Worm (Caenorhabditis elegans) whole organism, L4 larva: ENCODE measurements around the gene nhr-159.

Experiments
- F37D6.2 ChIP-seq: sonication (generic microtip); optimal IDR thresholded peaks from 2 replicates; lab custom pipeline; 2016; ENCODE audit warnings: mild to moderate bottlenecking, missing genetic modification characterization, missing compliant biosample characterization
- T26A8.4 ChIP-seq: fragments of 200-800 bp; sonication (Bioruptor generic); IDR thresholded peaks from 2 replicates; pipeline ENCODE4 v1.3.6; 2022; ENCODE audit warnings: missing genetic modification characterization, missing compliant biosample characterization
- Y105C5A.15 ChIP-seq: fragments of 200-800 bp; sonication (Bioruptor generic); IDR thresholded peaks from 2 replicates; pipeline ENCODE4 v1.3.6; 2022; ENCODE audit warnings: missing genetic modification characterization, missing compliant biosample characterization
- ZK546.5 ChIP-seq, 2 experiments: sonication (generic microtip); optimal IDR thresholded peaks; 2 replicates each; lab custom pipeline; 2017; ENCODE audit warnings: missing biosample characterization in 2 of 2, missing genetic modification characterization in 2 of 2
- aha-1 ChIP-seq: fragments of 150-350 bp; peaks from one replicate; lab custom pipeline; 2014; ENCODE audit warnings: missing biosample characterization, missing genetic modification characterization
- aly-2 ChIP-seq: sonication (generic microtip); optimal IDR thresholded peaks from 2 replicates; lab custom pipeline; 2018; ENCODE audit warnings: missing biosample characterization, missing genetic modification characterization
- ama-1 ChIP-seq: fragments of 150-350 bp; optimal IDR thresholded peaks from 2 replicates; lab custom pipeline; 2014; ENCODE audit warnings: inconsistent platforms, mixed read lengths
- ceh-28 ChIP-seq: fragments of 150-350 bp; optimal IDR thresholded peaks from 2 replicates; lab custom pipeline; 2014; ENCODE audit warnings: missing biosample characterization, missing genetic modification reagents, missing genetic modification characterization
- ctbp-1 ChIP-seq: fragments of 200-800 bp; sonication (Bioruptor generic); IDR thresholded peaks from 2 replicates; pipeline ENCODE4 v1.3.6; 2022; ENCODE audit warnings: missing genetic modification reagents, missing genetic modification characterization, missing compliant biosample characterization
- daf-8 ChIP-seq: fragments of 200-800 bp; sonication (Bioruptor generic); IDR thresholded peaks from 2 replicates; pipeline ENCODE4 v1.3.6; 2022; ENCODE audit warnings: missing genetic modification characterization, missing compliant biosample characterization
- dpl-1 ChIP-seq: fragments of 150-350 bp; optimal IDR thresholded peaks from 2 replicates; lab custom pipeline; 2014; ENCODE audit warnings: missing biosample characterization, missing genetic modification reagents, missing genetic modification characterization
- duxl-1 ChIP-seq: sonication (generic microtip); optimal IDR thresholded peaks from 2 replicates; lab custom pipeline; 2016; ENCODE audit warnings: mild to moderate bottlenecking, missing genetic modification characterization, moderate library complexity, missing compliant biosample characterization; ENCODE audit not compliant: poor library complexity
- egl-27 ChIP-seq: sonication (generic microtip); optimal IDR thresholded peaks from 3 replicates; lab custom pipeline; 2017; ENCODE audit warnings: missing biosample characterization, missing genetic modification reagents, missing genetic modification characterization
- hmg-1.1 ChIP-seq: fragments of 200-800 bp; sonication (Bioruptor generic); IDR thresholded peaks from 2 replicates; pipeline ENCODE4 v1.3.6; 2022; ENCODE audit warnings: missing genetic modification reagents, missing genetic modification characterization, missing compliant biosample characterization
- lim-7 ChIP-seq: fragments of 200-800 bp; sonication (Bioruptor generic); IDR thresholded peaks from 2 replicates; pipeline ENCODE4 v1.3.6; 2022; ENCODE audit warnings: missing genetic modification characterization, missing compliant biosample characterization
- lin-15B ChIP-seq: fragments of 150-350 bp; sonication (generic microtip); optimal IDR thresholded peaks from 3 replicates; lab custom pipeline; 2014; ENCODE audit warnings: missing biosample characterization, missing genetic modification characterization
- lsy-2 ChIP-seq, 2 experiments: fragments of 150-350 bp in 1 of 2; sonication (generic microtip) in 1 of 2; optimal IDR thresholded peaks; 2 replicates each; lab custom pipeline; 2014 to 2017; ENCODE audit warnings: missing biosample characterization in 2 of 2, missing genetic modification characterization in 2 of 2
- madf-5 ChIP-seq, 2 experiments: fragments of 200-800 bp; sonication (Bioruptor generic); IDR thresholded peaks; 2 replicates each; pipeline ENCODE4 v1.3.6; 2022; ENCODE audit warnings: missing compliant biosample characterization in 2 of 2, missing genetic modification characterization in 2 of 2
- mdl-1 ChIP-seq, 2 experiments: fragments of 150-350 bp in 1 of 2; sonication (generic microtip) in 1 of 2; optimal IDR thresholded peaks; 2 replicates each; lab custom pipeline; 2014 to 2017; ENCODE audit warnings: missing biosample characterization in 2 of 2, missing genetic modification characterization in 2 of 2
- mep-1 ChIP-seq: fragments of 150-350 bp; sonication (generic microtip); optimal IDR thresholded peaks from 3 replicates; lab custom pipeline; 2014; ENCODE audit warnings: missing biosample characterization, missing genetic modification characterization
- mes-2 ChIP-seq: sonication (generic microtip); optimal IDR thresholded peaks from 2 replicates; lab custom pipeline; 2016; ENCODE audit warnings: missing genotype, mild to moderate bottlenecking, missing genetic modification characterization, missing compliant biosample characterization; ENCODE audit not compliant: poor library complexity, severe bottlenecking
- nhr-10 ChIP-seq: fragments of 150-350 bp; optimal IDR thresholded peaks from 2 replicates; lab custom pipeline; 2014; ENCODE audit warnings: missing biosample characterization, missing genetic modification characterization
- nhr-102 ChIP-seq: sonication (generic microtip); optimal IDR thresholded peaks from 2 replicates; lab custom pipeline; 2016; ENCODE audit warnings: mild to moderate bottlenecking, missing genetic modification characterization, moderate library complexity, missing compliant biosample characterization
- nhr-11 ChIP-seq: fragments of 150-350 bp; optimal IDR thresholded peaks from 2 replicates; lab custom pipeline; 2014; ENCODE audit warnings: missing biosample characterization, missing genetic modification characterization
- nhr-111 ChIP-seq: fragments of 200-800 bp; sonication (Bioruptor generic); optimal IDR thresholded peaks from 2 replicates; lab custom pipeline; 2018; ENCODE audit warnings: mild to moderate bottlenecking, missing genetic modification characterization, missing compliant biosample characterization
- nhr-25 ChIP-seq: sonication (generic microtip); optimal IDR thresholded peaks from 2 replicates; lab custom pipeline; 2017; ENCODE audit warnings: missing genetic modification characterization, mild to moderate bottlenecking, missing compliant biosample characterization, antibody characterized with exemption, moderate library complexity, borderline replicate concordance; ENCODE audit not compliant: insufficient read depth
- nhr-28 ChIP-seq: fragments of 150-350 bp; optimal IDR thresholded peaks from 2 replicates; lab custom pipeline; 2014; ENCODE audit warnings: missing biosample characterization, missing genetic modification characterization
- nhr-41 ChIP-seq: fragments of 200-800 bp; sonication (Bioruptor generic); IDR thresholded peaks from 2 replicates; pipeline ENCODE4 v1.3.6; 2022; ENCODE audit warnings: missing genetic modification reagents, missing genetic modification characterization, missing compliant biosample characterization
- nhr-48 ChIP-seq: sonication (generic microtip); optimal IDR thresholded peaks from 2 replicates; lab custom pipeline; 2016; ENCODE audit warnings: mild to moderate bottlenecking, missing genetic modification characterization, missing compliant biosample characterization
- php-3 ChIP-seq: fragments of 200-800 bp; sonication (Bioruptor generic); IDR thresholded peaks from 2 replicates; pipeline ENCODE4 v1.3.6; 2022; ENCODE audit warnings: missing genetic modification reagents, missing genetic modification characterization, missing compliant biosample characterization
- saeg-2 ChIP-seq: fragments of 200-800 bp; sonication (Bioruptor generic); IDR thresholded peaks from 2 replicates; pipeline ENCODE4 v1.3.6; 2022; ENCODE audit warnings: missing genetic modification reagents, missing genetic modification characterization, missing compliant biosample characterization
- sdz-12 ChIP-seq: fragments of 200-800 bp; sonication (Bioruptor generic); optimal IDR thresholded peaks from 2 replicates; lab custom pipeline; 2018; ENCODE audit warnings: mild to moderate bottlenecking, missing genetic modification characterization, missing compliant biosample characterization
- set-16 ChIP-seq: fragments of 200-800 bp; sonication (Bioruptor generic); IDR thresholded peaks from 2 replicates; pipeline ENCODE4 v1.3.6; 2022; ENCODE audit warnings: missing genetic modification reagents, missing genetic modification characterization, missing compliant biosample characterization
- snpc-1.2 ChIP-seq: fragments of 200-800 bp; sonication (Bioruptor generic); IDR thresholded peaks from 2 replicates; pipeline ENCODE4 v1.3.6; 2022; ENCODE audit warnings: missing genetic modification reagents, missing genetic modification characterization, missing compliant biosample characterization
- spr-1 ChIP-seq: sonication (generic microtip); optimal IDR thresholded peaks from 2 replicates; lab custom pipeline; 2016; ENCODE audit warnings: mild to moderate bottlenecking, missing genetic modification characterization, missing compliant biosample characterization
- spr-3 ChIP-seq: fragments of 200-800 bp; sonication (Bioruptor generic); optimal IDR thresholded peaks from 2 replicates; lab custom pipeline; 2018; ENCODE audit warnings: mild to moderate bottlenecking, missing genetic modification characterization, missing compliant biosample characterization
- tag-97 ChIP-seq: fragments of 200-800 bp; sonication (Bioruptor generic); IDR thresholded peaks from 2 replicates; pipeline ENCODE4 v1.3.6; 2022; ENCODE audit warnings: missing genetic modification characterization, missing compliant biosample characterization
- unc-62 ChIP-seq, 3 experiments: fragments of 150-350 bp in 1 of 3; sonication (generic microtip); optimal IDR thresholded peaks in 2 of 3; peaks in 1 of 3; 1 replicate in 1 of 3; 2 replicates in 2 of 3; lab custom pipeline; 2014 to 2017; ENCODE audit warnings: missing biosample characterization in 3 of 3, missing genetic modification characterization in 3 of 3, missing genetic modification reagents in 3 of 3, missing genotype in 1 of 3

nhr-159 gene

DNA sequence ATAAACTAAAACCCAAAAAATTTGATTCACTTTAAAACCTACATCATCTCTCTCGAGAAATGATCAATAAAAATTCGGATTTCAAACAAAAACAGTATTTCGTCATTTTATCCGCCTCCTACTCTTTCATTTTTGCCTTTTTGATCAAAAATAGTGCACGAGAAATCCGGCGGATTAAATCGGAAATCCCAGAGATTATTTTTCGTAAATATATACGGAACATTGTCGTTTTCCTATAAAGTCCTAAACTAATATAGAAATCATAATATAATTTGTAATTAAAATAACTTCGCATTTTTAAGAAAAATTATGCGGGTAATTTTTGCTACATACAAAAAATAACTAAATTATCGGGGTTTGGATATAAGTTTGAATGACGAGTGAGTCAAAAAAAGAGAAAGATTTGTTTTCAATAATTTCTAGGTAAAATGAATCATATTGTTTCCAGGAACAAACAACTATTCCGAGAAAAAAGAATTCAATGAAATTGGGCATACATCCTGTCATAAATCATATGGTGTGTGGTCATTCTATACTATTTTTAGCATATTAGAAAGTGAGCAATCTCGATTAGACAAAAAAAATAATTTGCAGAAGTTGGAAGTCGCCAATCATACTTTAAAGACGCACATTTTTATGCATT is 3.9 kb downstream of the nhr-159 start, which contains the start of gene nhr-158:
Gene nhr-158 (minus strand): TSS at position 51 of the 643 bp plus-strand sequence.
- TF ChIP-seq aha-1 (tag; lab: Kevin White, UChicago), result peak; percentile 42
- no peak for TF ChIP-seq spr-1 (tag; lab: Kevin White, UChicago)
- no peak for TF ChIP-seq hmg-1.1
- TF ChIP-seq F37D6.2 (tag; lab: Kevin White, UChicago), result peak; percentile 8
- peak; percentile 13 for TF ChIP-seq nhr-48 (tag; lab: Kevin White, UChicago)
- TF ChIP-seq nhr-11 (tag; lab: Kevin White, UChicago), result peak; percentile 6
- no peak for TF ChIP-seq nhr-102

DNA sequence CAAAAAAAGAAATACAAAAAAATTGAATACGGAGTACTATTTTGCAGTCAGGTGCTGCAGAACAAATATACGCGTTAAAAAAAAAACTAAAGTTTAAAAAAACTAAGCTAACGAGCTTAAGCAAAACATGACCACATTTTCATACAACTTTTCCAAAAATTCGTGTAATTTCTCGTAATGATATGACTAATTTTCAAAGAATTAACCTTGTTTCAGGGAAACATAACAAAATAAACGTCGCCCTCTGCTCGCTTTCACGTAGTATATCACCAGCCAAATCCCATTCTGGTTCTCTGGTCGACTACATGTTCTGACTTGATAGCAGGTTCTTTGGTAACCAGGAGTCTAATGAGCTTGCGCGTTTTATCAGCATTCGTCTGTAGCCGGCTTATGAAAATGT is 7.8 kb downstream of the nhr-159 start:
- TF ChIP-seq aha-1 (tag; lab: Kevin White, UChicago), result peak; percentile 59
- peak in 1 of 2 experiments; percentile 1 for TF ChIP-seq lsy-2 (tag; optimal IDR thresholded peaks at IDR 0.05; lab: Kevin White, UChicago)
- TF ChIP-seq mep-1, result no peak
- TF ChIP-seq nhr-11 (tag; lab: Kevin White, UChicago), result peak; percentile 87

- no peak for TF ChIP-seq daf-8 (GFP tag; lab: Robert Waterston, UW)
- TF ChIP-seq ceh-28 (tag; lab: Kevin White, UChicago), result no peak
- TF ChIP-seq ctbp-1 (GFP tag; lab: Robert Waterston, UW), result no peak
- TF ChIP-seq nhr-11 (tag; lab: Kevin White, UChicago), result no peak
- TF ChIP-seq nhr-10 (tag; lab: Kevin White, UChicago), result no peak
- no peak for TF ChIP-seq aha-1 (tag; lab: Kevin White, UChicago)
- TF ChIP-seq Y105C5A.15, result no peak
- no peak for TF ChIP-seq spr-3 (GFP tag; lab: Kevin White, UChicago)
- no peak for TF ChIP-seq saeg-2 (GFP tag; lab: Robert Waterston, UW)
- TF ChIP-seq dpl-1 (GFP tag; lab: Kevin White, UChicago), result no peak
- no peak for TF ChIP-seq F37D6.2 (tag; lab: Kevin White, UChicago)
- no peak for TF ChIP-seq set-16 (GFP tag; lab: Robert Waterston, UW)
- no peak for TF ChIP-seq nhr-28 (tag; lab: Kevin White, UChicago)
- no peak for TF ChIP-seq nhr-25 (tag; lab: Kevin White, UChicago)
- no peak for TF ChIP-seq lin-15B (tag; lab: Kevin White, UChicago)
- TF ChIP-seq snpc-1.2 (GFP tag; lab: Robert Waterston, UW), result no peak
- TF ChIP-seq nhr-111 (GFP tag; lab: Kevin White, UChicago), result no peak
These were observed 9.2 kb downstream of the nhr-159 start, which contains the start of gene nhr-157 for ce11 chrV:3868905-3869304. nhr-157 (minus strand) TSS chrV:3869005.

DNA sequence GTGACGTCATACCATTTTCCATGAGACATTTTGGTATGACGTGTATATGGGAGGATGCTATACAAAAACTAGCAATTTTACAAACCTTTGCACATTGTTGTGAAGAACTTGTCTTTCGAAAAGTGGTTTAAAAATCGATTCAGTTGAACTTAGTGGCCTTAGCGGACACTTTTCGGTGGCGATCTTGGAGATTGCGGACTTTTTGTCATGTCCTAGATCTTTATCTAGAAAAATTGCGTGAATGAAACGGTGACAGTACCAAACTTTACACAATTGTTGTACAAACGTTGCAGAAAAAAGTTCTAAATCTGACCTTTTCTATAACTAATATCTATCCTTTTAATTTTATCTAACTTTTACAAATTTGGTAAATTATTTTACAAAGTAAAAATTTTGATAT is 12.8 kb downstream of the nhr-159 start:
- no peak for TF ChIP-seq Y105C5A.15

DNA sequence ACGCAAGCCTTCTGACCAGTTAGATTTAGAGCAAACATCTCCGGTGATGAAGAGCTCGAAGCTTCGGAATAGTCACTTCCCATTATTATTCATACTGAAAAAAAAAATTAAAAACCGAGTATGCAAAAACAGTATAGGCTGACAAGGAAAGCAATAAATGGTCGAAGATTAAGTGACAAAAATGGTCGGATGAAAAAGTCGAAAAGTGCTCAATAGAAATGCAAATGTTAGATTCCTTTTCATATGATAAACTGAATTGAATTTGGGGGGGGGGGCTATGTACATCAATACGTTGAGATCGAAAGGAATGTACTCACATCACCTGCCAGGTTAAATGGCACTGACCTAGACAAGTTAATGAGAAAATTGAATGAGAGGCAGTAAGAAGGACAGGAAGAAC is 15.3 kb downstream of the nhr-159 start, which contains the start of gene nhr-187:
Gene nhr-187 (minus strand): TSS at position 101 of the 400 bp plus-strand sequence.
- TF ChIP-seq nhr-41 (GFP tag; lab: Robert Waterston, UW), result no peak
- no peak for TF ChIP-seq duxl-1 (tag; lab: Kevin White, UChicago)
- TF ChIP-seq mes-2 (tag; lab: Kevin White, UChicago), result no peak
- no peak for TF ChIP-seq ctbp-1 (GFP tag; lab: Robert Waterston, UW)
- TF ChIP-seq madf-5 (GFP tag; IDR thresholded peaks at IDR 0.05; lab: Robert Waterston, UW), result no peak
- peak in 1 of 2 experiments; percentile 25 for TF ChIP-seq unc-62 (GFP tag; optimal IDR thresholded peaks at IDR 0.05 in 1 of 2; lab: Kevin White, UChicago)
- TF ChIP-seq unc-62 (tag; optimal IDR thresholded peaks at IDR 0.05; lab: Kevin White, UChicago), result no peak

- no peak for TF ChIP-seq duxl-1 (tag; lab: Kevin White, UChicago)
- TF ChIP-seq php-3 (GFP tag; lab: Robert Waterston, UW), result no peak
- TF ChIP-seq T26A8.4 (GFP tag; lab: Robert Waterston, UW), result no peak
- no peak for TF ChIP-seq nhr-11 (tag; lab: Kevin White, UChicago)
- no peak for TF ChIP-seq tag-97 (GFP tag; lab: Robert Waterston, UW)
- no peak for TF ChIP-seq egl-27 (tag; lab: Kevin White, UChicago)
- TF ChIP-seq aly-2 (tag; lab: Kevin White, UChicago), result no peak
- no peak for TF ChIP-seq lim-7
- TF ChIP-seq ama-1 (lab: Kevin White, UChicago), result no peak
- no peak for TF ChIP-seq sdz-12 (GFP tag; lab: Kevin White, UChicago)
- no peak for TF ChIP-seq mdl-1 (tag; optimal IDR thresholded peaks at IDR 0.05; lab: Kevin White, UChicago)
- no peak for TF ChIP-seq ZK546.5 (tag; optimal IDR thresholded peaks at IDR 0.05; lab: Kevin White, UChicago)
- TF ChIP-seq, all 104 proteins: peak for 0
These were observed 18.0 kb downstream of the nhr-159 start, which contains the start of gene nhr-189 for ce11 chrV:3860123-3860522. nhr-189 (minus strand) TSS chrV:3860243.
